Worm (Caenorhabditis elegans) whole organism, L4 larva: ENCODE measurements around the gene T28D6.5.

Source experiments
- D1046.2 ChIP-seq: fragments of 200-800 bp; sonication (Bioruptor generic); IDR thresholded peaks from 2 replicates; pipeline ENCODE4 v1.3.6; 2022; ENCODE audit warnings: missing genetic modification characterization, missing compliant biosample characterization
- F10B5.3 ChIP-seq: sonication (generic microtip); optimal IDR thresholded peaks from 2 replicates; lab custom pipeline; 2016; ENCODE audit warnings: mild to moderate bottlenecking, missing genetic modification characterization, missing compliant biosample characterization
- F26F4.8 ChIP-seq: fragments of 200-800 bp; sonication (Bioruptor generic); conservative IDR thresholded peaks from 2 replicates; pipeline ENCODE4 v1.3.6; 2022; ENCODE audit warnings: missing genetic modification characterization, missing compliant biosample characterization
- F49E8.2 ChIP-seq: sonication (generic microtip); optimal IDR thresholded peaks from 2 replicates; lab custom pipeline; 2016; ENCODE audit warnings: missing compliant biosample characterization, mild to moderate bottlenecking, missing genetic modification characterization, borderline replicate concordance
- T20F7.1 ChIP-seq: fragments of 200-800 bp; sonication (Bioruptor generic); optimal IDR thresholded peaks from 2 replicates; lab custom pipeline; 2018; ENCODE audit warnings: mild to moderate bottlenecking, missing genetic modification characterization, missing compliant biosample characterization
- Y105C5A.15 ChIP-seq: fragments of 200-800 bp; sonication (Bioruptor generic); IDR thresholded peaks from 2 replicates; pipeline ENCODE4 v1.3.6; 2022; ENCODE audit warnings: missing genetic modification characterization, missing compliant biosample characterization
- Y48G9A.11 ChIP-seq: fragments of 200-800 bp; sonication (Bioruptor generic); IDR thresholded peaks from 2 replicates; pipeline ENCODE4 v1.3.6; 2022; ENCODE audit warnings: missing genetic modification reagents, missing genetic modification characterization, missing compliant biosample characterization
- Y75B8A.6 ChIP-seq: fragments of 200-800 bp; sonication (Bioruptor generic); IDR thresholded peaks from 2 replicates; pipeline ENCODE4 v1.3.6; 2022; ENCODE audit warnings: missing genetic modification reagents, missing genetic modification characterization, missing compliant biosample characterization
- ceh-20 ChIP-seq: fragments of 200-800 bp; sonication (Bioruptor generic); IDR thresholded peaks from 2 replicates; pipeline ENCODE4 v1.3.6; 2022; ENCODE audit warnings: missing genetic modification reagents, missing genetic modification characterization, missing compliant biosample characterization
- ceh-44 ChIP-seq: fragments of 200-800 bp; sonication (Bioruptor generic); IDR thresholded peaks from 2 replicates; pipeline ENCODE4 v1.3.6; 2022; ENCODE audit warnings: missing genetic modification reagents, missing genetic modification characterization, missing compliant biosample characterization
- ceh-82 ChIP-seq: sonication (generic microtip); optimal IDR thresholded peaks from 2 replicates; lab custom pipeline; 2017; ENCODE audit warnings: missing biosample characterization, missing genetic modification characterization
- ctbp-1 ChIP-seq: fragments of 200-800 bp; sonication (Bioruptor generic); IDR thresholded peaks from 2 replicates; pipeline ENCODE4 v1.3.6; 2022; ENCODE audit warnings: missing genetic modification reagents, missing genetic modification characterization, missing compliant biosample characterization
- daf-12 ChIP-seq: fragments of 150-350 bp; optimal IDR thresholded peaks from 2 replicates; lab custom pipeline; 2014; ENCODE audit warnings: missing biosample characterization, missing genetic modification reagents, missing genetic modification characterization
- daf-8 ChIP-seq: fragments of 200-800 bp; sonication (Bioruptor generic); IDR thresholded peaks from 2 replicates; pipeline ENCODE4 v1.3.6; 2022; ENCODE audit warnings: missing genetic modification characterization, missing compliant biosample characterization
- dmd-6 ChIP-seq: fragments of 200-800 bp; sonication (Bioruptor generic); IDR thresholded peaks from 2 replicates; pipeline ENCODE4 v1.3.6; 2022; ENCODE audit warnings: missing genetic modification reagents, missing genetic modification characterization, missing compliant biosample characterization
- dmd-8 ChIP-seq: fragments of 200-800 bp; sonication (Bioruptor generic); IDR thresholded peaks from 2 replicates; pipeline ENCODE4 v1.3.6; 2022; ENCODE audit warnings: missing genetic modification characterization, missing compliant biosample characterization
- duxl-1 ChIP-seq: sonication (generic microtip); optimal IDR thresholded peaks from 2 replicates; lab custom pipeline; 2016; ENCODE audit warnings: mild to moderate bottlenecking, missing genetic modification characterization, moderate library complexity, missing compliant biosample characterization; ENCODE audit not compliant: poor library complexity
- dve-1 ChIP-seq: sonication (generic microtip); optimal IDR thresholded peaks from 2 replicates; lab custom pipeline; 2017; ENCODE audit warnings: antibody characterized with exemption, mild to moderate bottlenecking, missing genetic modification characterization, missing compliant biosample characterization; ENCODE audit not compliant: insufficient read depth
- fos-1 ChIP-seq: fragments of 150-350 bp; optimal IDR thresholded peaks from 2 replicates; lab custom pipeline; 2014; ENCODE audit warnings: missing biosample characterization, missing genetic modification characterization
- hif-1 ChIP-seq, 2 experiments: sonication (generic microtip); optimal IDR thresholded peaks; 2 replicates each; lab custom pipeline; 2016 to 2017; ENCODE audit warnings: missing compliant biosample characterization in 2 of 2, missing genetic modification characterization in 2 of 2, missing genetic modification reagents in 2 of 2, missing genotype in 2 of 2, mild to moderate bottlenecking in 1 of 2
- hlh-11 ChIP-seq: fragments of 200-800 bp; sonication (Bioruptor generic); optimal IDR thresholded peaks from 2 replicates; lab custom pipeline; 2018; ENCODE audit warnings: mild to moderate bottlenecking, missing genetic modification characterization, missing compliant biosample characterization
- hlh-30 ChIP-seq: sonication (generic microtip); optimal IDR thresholded peaks from 2 replicates; lab custom pipeline; 2017; ENCODE audit warnings: antibody characterized with exemption, mild to moderate bottlenecking, missing genetic modification characterization, missing compliant biosample characterization; ENCODE audit not compliant: insufficient read depth
- hmg-1.1 ChIP-seq: fragments of 200-800 bp; sonication (Bioruptor generic); IDR thresholded peaks from 2 replicates; pipeline ENCODE4 v1.3.6; 2022; ENCODE audit warnings: missing genetic modification reagents, missing genetic modification characterization, missing compliant biosample characterization
- jun-1 ChIP-seq: fragments of 150-350 bp; optimal IDR thresholded peaks from 2 replicates; lab custom pipeline; 2014; ENCODE audit warnings: missing biosample characterization, missing genetic modification reagents, missing genetic modification characterization
- lin-1 ChIP-seq: fragments of 200-800 bp; sonication (Bioruptor generic); IDR thresholded peaks from 2 replicates; pipeline ENCODE4 v1.3.6; 2022; ENCODE audit warnings: missing genetic modification reagents, missing genetic modification characterization, missing compliant biosample characterization
- lin-15B ChIP-seq: fragments of 150-350 bp; sonication (generic microtip); optimal IDR thresholded peaks from 3 replicates; lab custom pipeline; 2014; ENCODE audit warnings: missing biosample characterization, missing genetic modification characterization
- lsy-2 ChIP-seq, 2 experiments: fragments of 150-350 bp in 1 of 2; sonication (generic microtip) in 1 of 2; optimal IDR thresholded peaks; 2 replicates each; lab custom pipeline; 2014 to 2017; ENCODE audit warnings: missing biosample characterization in 2 of 2, missing genetic modification characterization in 2 of 2
- madf-9 ChIP-seq: fragments of 200-800 bp; sonication (Bioruptor generic); conservative IDR thresholded peaks from 2 replicates; pipeline ENCODE4 v1.3.6; 2022; ENCODE audit warnings: missing genetic modification reagents, missing genetic modification characterization, missing compliant biosample characterization
- mdt-29 ChIP-seq: fragments of 200-800 bp; sonication (Bioruptor generic); IDR thresholded peaks from 2 replicates; pipeline ENCODE4 v1.3.6; 2022; ENCODE audit warnings: missing genetic modification reagents, missing genetic modification characterization, missing compliant biosample characterization
- mep-1 ChIP-seq: fragments of 150-350 bp; sonication (generic microtip); optimal IDR thresholded peaks from 3 replicates; lab custom pipeline; 2014; ENCODE audit warnings: missing biosample characterization, missing genetic modification characterization
- mxl-3 ChIP-seq: fragments of 200-800 bp; sonication (Bioruptor generic); optimal IDR thresholded peaks from 2 replicates; lab custom pipeline; 2018; ENCODE audit warnings: mild to moderate bottlenecking, missing genetic modification characterization, missing compliant biosample characterization
- nhr-10 ChIP-seq: fragments of 150-350 bp; optimal IDR thresholded peaks from 2 replicates; lab custom pipeline; 2014; ENCODE audit warnings: missing biosample characterization, missing genetic modification characterization
- nhr-102 ChIP-seq: sonication (generic microtip); optimal IDR thresholded peaks from 2 replicates; lab custom pipeline; 2016; ENCODE audit warnings: mild to moderate bottlenecking, missing genetic modification characterization, moderate library complexity, missing compliant biosample characterization
- nhr-111 ChIP-seq: fragments of 200-800 bp; sonication (Bioruptor generic); optimal IDR thresholded peaks from 2 replicates; lab custom pipeline; 2018; ENCODE audit warnings: mild to moderate bottlenecking, missing genetic modification characterization, missing compliant biosample characterization
- nhr-48 ChIP-seq: sonication (generic microtip); optimal IDR thresholded peaks from 2 replicates; lab custom pipeline; 2016; ENCODE audit warnings: mild to moderate bottlenecking, missing genetic modification characterization, missing compliant biosample characterization
- nhr-6 ChIP-seq: fragments of 150-350 bp; optimal IDR thresholded peaks from 2 replicates; lab custom pipeline; 2014; ENCODE audit warnings: missing biosample characterization, missing genetic modification characterization
- nhr-76 ChIP-seq: fragments of 150-350 bp; optimal IDR thresholded peaks from 2 replicates; lab custom pipeline; 2014; ENCODE audit warnings: missing biosample characterization, missing genetic modification characterization
- pha-4 ChIP-seq, 2 experiments: fragments of 150-350 bp in 1 of 2; fragments of 200-800 bp in 1 of 2; sonication (Bioruptor generic) in 1 of 2; IDR thresholded peaks in 1 of 2; optimal IDR thresholded peaks in 1 of 2; 2 replicates each; pipeline versions ENCODE4 v1.3.6 to Lab custom; 2014 to 2022; ENCODE audit warnings: missing genetic modification characterization in 2 of 2, missing genetic modification reagents in 2 of 2, missing biosample characterization in 1 of 2, missing compliant biosample characterization in 1 of 2
- php-3 ChIP-seq: fragments of 200-800 bp; sonication (Bioruptor generic); IDR thresholded peaks from 2 replicates; pipeline ENCODE4 v1.3.6; 2022; ENCODE audit warnings: missing genetic modification reagents, missing genetic modification characterization, missing compliant biosample characterization
- pqm-1 ChIP-seq: sonication (generic microtip); optimal IDR thresholded peaks from 2 replicates; lab custom pipeline; 2017; ENCODE audit warnings: missing biosample characterization, missing genetic modification characterization
- rbr-2 ChIP-seq: sonication (generic microtip); optimal IDR thresholded peaks from 2 replicates; lab custom pipeline; 2016; ENCODE audit warnings: missing genotype, missing genetic modification characterization, missing compliant biosample characterization
- saeg-2 ChIP-seq: fragments of 200-800 bp; sonication (Bioruptor generic); IDR thresholded peaks from 2 replicates; pipeline ENCODE4 v1.3.6; 2022; ENCODE audit warnings: missing genetic modification reagents, missing genetic modification characterization, missing compliant biosample characterization
- skn-1 ChIP-seq: fragments of 150-350 bp; optimal IDR thresholded peaks from 2 replicates; lab custom pipeline; 2014; ENCODE audit warnings: missing biosample characterization, missing genetic modification characterization
- spr-1 ChIP-seq: sonication (generic microtip); optimal IDR thresholded peaks from 2 replicates; lab custom pipeline; 2016; ENCODE audit warnings: mild to moderate bottlenecking, missing genetic modification characterization, missing compliant biosample characterization
- spr-3 ChIP-seq: fragments of 200-800 bp; sonication (Bioruptor generic); optimal IDR thresholded peaks from 2 replicates; lab custom pipeline; 2018; ENCODE audit warnings: mild to moderate bottlenecking, missing genetic modification characterization, missing compliant biosample characterization
- tra-1 ChIP-seq: fragments of 200-800 bp; sonication (Bioruptor generic); IDR thresholded peaks from 2 replicates; pipeline ENCODE4 v1.3.6; 2022; ENCODE audit warnings: missing genetic modification reagents, missing genetic modification characterization, missing compliant biosample characterization
- unc-62 ChIP-seq, 3 experiments: fragments of 150-350 bp in 1 of 3; sonication (generic microtip); optimal IDR thresholded peaks in 2 of 3; peaks in 1 of 3; 1 replicate in 1 of 3; 2 replicates in 2 of 3; lab custom pipeline; 2014 to 2017; ENCODE audit warnings: missing biosample characterization in 3 of 3, missing genetic modification characterization in 3 of 3, missing genetic modification reagents in 3 of 3, missing genotype in 1 of 3
- zag-1 ChIP-seq: fragments of 150-350 bp; optimal IDR thresholded peaks from 2 replicates; lab custom pipeline; 2014; ENCODE audit warnings: missing biosample characterization, missing genetic modification characterization
- zfp-2 ChIP-seq: sonication (generic microtip); optimal IDR thresholded peaks from 2 replicates; lab custom pipeline; 2016; ENCODE audit warnings: mild to moderate bottlenecking, missing genetic modification characterization, missing compliant biosample characterization

The T28D6.5 gene

ce11 chrIII:11352840-11353239, 19.4 kb downstream of the T28D6.5 start (continued):
- no peak for TF ChIP-seq hif-1 (tag; optimal IDR thresholded peaks at IDR 0.05; lab: Kevin White, UChicago)
- no peak for TF ChIP-seq ceh-44
- no peak for TF ChIP-seq php-3 (GFP tag; lab: Robert Waterston, UW)
- TF ChIP-seq spr-3 (GFP tag; lab: Kevin White, UChicago) = no peak
- no peak for TF ChIP-seq T20F7.1 (GFP tag; lab: Kevin White, UChicago)
- no peak for TF ChIP-seq nhr-10
- peak; percentile 19; the same call in 1 of the 2 replicates for TF ChIP-seq dmd-6 (GFP tag; lab: Robert Waterston, UW)
- no peak for TF ChIP-seq mxl-3 (GFP tag; lab: Kevin White, UChicago)
- TF ChIP-seq hmg-1.1 = peak; percentile 59; the same call in 1 of the 2 replicates
- peak in 1 of 2 experiments; percentile 24 for TF ChIP-seq lsy-2 (tag; optimal IDR thresholded peaks at IDR 0.05; lab: Kevin White, UChicago)
- no peak for TF ChIP-seq unc-62 (GFP tag; optimal IDR thresholded peaks at IDR 0.05 in 1 of 2; lab: Kevin White, UChicago)
- no peak for TF ChIP-seq unc-62 (tag; optimal IDR thresholded peaks at IDR 0.05; lab: Kevin White, UChicago)
- no peak for TF ChIP-seq zag-1 (tag; lab: Kevin White, UChicago)
- no peak for TF ChIP-seq lin-15B (tag; lab: Kevin White, UChicago)
- no peak for TF ChIP-seq ctbp-1 (GFP tag; lab: Robert Waterston, UW)
- TF ChIP-seq nhr-102 (tag; lab: Kevin White, UChicago) = no peak
- TF ChIP-seq daf-8 (GFP tag; lab: Robert Waterston, UW) = no peak
- no peak for TF ChIP-seq nhr-76
- TF ChIP-seq F10B5.3 = no peak
- no peak for TF ChIP-seq nhr-48 (tag; lab: Kevin White, UChicago)
- peak; percentile 45 for TF ChIP-seq hlh-30 (tag; lab: Kevin White, UChicago)
- no peak for TF ChIP-seq ceh-20 (GFP tag; lab: Robert Waterston, UW)
- no peak for TF ChIP-seq zfp-2 (tag; lab: Kevin White, UChicago)
- no peak for TF ChIP-seq Y48G9A.11 (GFP tag; lab: Robert Waterston, UW)
- TF ChIP-seq pqm-1 (tag; lab: Kevin White, UChicago) = no peak
- TF ChIP-seq nhr-6 (tag; lab: Kevin White, UChicago) = no peak
- no peak for TF ChIP-seq D1046.2
- no peak for TF ChIP-seq madf-9
- no peak for TF ChIP-seq tra-1
- no peak for TF ChIP-seq jun-1
- TF ChIP-seq Y105C5A.15 (GFP tag; lab: Robert Waterston, UW) = no peak
- TF ChIP-seq F49E8.2 = no peak
- TF ChIP-seq F26F4.8 = no peak
- 0 out of 2 replicates have a peak, but pooled peaks have one; percentile 20 for TF ChIP-seq mdt-29 (GFP tag; lab: Robert Waterston, UW)
- TF ChIP-seq skn-1 (tag; lab: Kevin White, UChicago) = no peak
- TF ChIP-seq pha-4 (GFP tag; IDR thresholded peaks at IDR 0.05; lab: Robert Waterston, UW) = peak; percentile 68; the same call in 1 of the 2 replicates
- TF ChIP-seq pha-4 (tag; optimal IDR thresholded peaks at IDR 0.05; lab: Kevin White, UChicago) = no peak
- peak; percentile 23 for TF ChIP-seq hlh-11 (tag; lab: Kevin White, UChicago)
- no peak for TF ChIP-seq ceh-82 (tag; lab: Kevin White, UChicago)
- TF ChIP-seq spr-1 = no peak
- peak; percentile 53 for TF ChIP-seq nhr-111 (GFP tag; lab: Kevin White, UChicago)
- no peak for TF ChIP-seq daf-12 (tag; lab: Kevin White, UChicago)
- 0 out of 2 replicates have a peak, but pooled peaks have one; percentile 49 for TF ChIP-seq saeg-2
- TF ChIP-seq rbr-2 (tag; lab: Kevin White, UChicago) = peak; percentile 14
- TF ChIP-seq fos-1 = no peak
- TF ChIP-seq mep-1 (tag; lab: Kevin White, UChicago) = peak; percentile 29
- TF ChIP-seq dmd-8 (GFP tag; lab: Robert Waterston, UW) = peak; percentile 79; the same call in 1 of the 2 replicates
- peak; percentile 57; the same call in 1 of the 2 replicates for TF ChIP-seq Y75B8A.6
- no peak for TF ChIP-seq lin-1
- TF ChIP-seq dve-1 (tag; lab: Kevin White, UChicago) = peak; percentile 11
- no peak for TF ChIP-seq duxl-1 (tag; lab: Kevin White, UChicago)
